Fruit fly (Drosophila melanogaster): ENCODE results near the gene CG13375.
A peak's percentile ranks its signal among the peaks of the same experiment; 100 is the strongest.

CG13375 gene

dm6 chrX:338123-338527 lies 43.4 kb upstream of the CG13375 start (continued):
- TF ChIP-seq ro (GFP tag; IDR thresholded peaks at IDR 0.05): no peak
- TF ChIP-seq Ets97D (GFP tag; optimal IDR thresholded peaks at IDR 0.05): no peak
- peak; percentile 90 for TF ChIP-seq CG17829 (tag; optimal IDR thresholded peaks at IDR 0.05)
- TF ChIP-seq sens-2 (GFP tag; IDR thresholded peaks at IDR 0.05): no peak
- TF ChIP-seq CG34376 (GFP tag; optimal IDR thresholded peaks at IDR 0.05): no peak
- peak; percentile 71 for TF ChIP-seq tgo (GFP tag; IDR thresholded peaks at IDR 0.05)
- TF ChIP-seq Bteb2 (GFP tag; optimal IDR thresholded peaks at IDR 0.05): no peak
- TF ChIP-seq CG11696 (GFP tag; IDR thresholded peaks at IDR 0.05): peak; percentile 75
- no peak for TF ChIP-seq ab (GFP tag; optimal IDR thresholded peaks at IDR 0.05)
- TF ChIP-seq Dp (GFP tag; optimal IDR thresholded peaks at IDR 0.05): no peak
- peak; percentile 57 for TF ChIP-seq slbo (GFP tag; IDR thresholded peaks at IDR 0.05)
- peak; percentile 46 for TF ChIP-seq Xbp1 (GFP tag; optimal IDR thresholded peaks at IDR 0.05)
- TF ChIP-seq ash1 (GFP tag; optimal IDR thresholded peaks at IDR 0.05): no peak
- peak; percentile 77 for TF ChIP-seq nerfin-1 (tag; optimal IDR thresholded peaks at IDR 0.05)
- TF ChIP-seq Fer1 (GFP tag; optimal IDR thresholded peaks at IDR 0.05): peak; percentile 83
- peak; percentile 71 for TF ChIP-seq CG18619 (GFP tag; optimal IDR thresholded peaks at IDR 0.05)
- peak; percentile 30; the same call in 1 of the 3 replicates for TF ChIP-seq CG14050 (GFP tag; IDR thresholded peaks at IDR 0.05)
- peak; percentile 74 for TF ChIP-seq CG12659 (GFP tag; optimal IDR thresholded peaks at IDR 0.05)
- peak; percentile 90 for TF ChIP-seq Sox100B (GFP tag; optimal IDR thresholded peaks at IDR 0.05)
- peak in 1 of 2 experiments; percentile 36 for TF ChIP-seq Pdp1 (GFP tag; optimal IDR thresholded peaks at IDR 0.05)
- TF ChIP-seq lola (GFP tag; optimal IDR thresholded peaks at IDR 0.05): peak in 1 of 3 experiments; percentile 76
- peak; percentile 63 for TF ChIP-seq CG33557 (GFP tag; optimal IDR thresholded peaks at IDR 0.05)
- TF ChIP-seq ERR (GFP tag; optimal IDR thresholded peaks at IDR 0.05): no peak
- TF ChIP-seq CG14014 (GFP tag; IDR thresholded peaks at IDR 0.05): peak; percentile 48; the same call in 1 of the 2 replicates
- no peak for TF ChIP-seq yki (optimal IDR thresholded peaks at IDR 0.05)
- TF ChIP-seq so (GFP tag; IDR thresholded peaks at IDR 0.05): 0 out of 3 replicates have a peak, but pooled peaks have one; percentile 54
- TF ChIP-seq Doc2 (GFP tag; IDR thresholded peaks at IDR 0.05): no peak
- TF ChIP-seq maf-S (GFP tag; optimal IDR thresholded peaks at IDR 0.05): no peak
- peak; percentile 57 for TF ChIP-seq Med (GFP tag)
- peak; percentile 66 for TF ChIP-seq CG6683 (GFP tag; optimal IDR thresholded peaks at IDR 0.05)
- TF ChIP-seq scrt (GFP tag; optimal IDR thresholded peaks at IDR 0.05): peak; percentile 59
- peak; percentile 84 for TF ChIP-seq vvl (GFP tag; IDR thresholded peaks at IDR 0.05)
- no peak for TF ChIP-seq eyg (GFP tag; optimal IDR thresholded peaks at IDR 0.05)
- TF ChIP-seq Dek (tag; optimal IDR thresholded peaks at IDR 0.05): peak; percentile 76
- TF ChIP-seq jumu (GFP tag; optimal IDR thresholded peaks at IDR 0.05): no peak
- 0 out of 2 replicates have a peak, but pooled peaks have one; percentile 20 for TF ChIP-seq al (GFP tag; IDR thresholded peaks at IDR 0.05)
- peak; percentile 90 for TF ChIP-seq dmrt99B (tag; optimal IDR thresholded peaks at IDR 0.05)
- peak; percentile 59 for TF ChIP-seq CG2875 (GFP tag; optimal IDR thresholded peaks at IDR 0.05)
- TF ChIP-seq Optix (GFP tag; IDR thresholded peaks at IDR 0.05): no peak
- TF ChIP-seq Xrp1 (GFP tag; IDR thresholded peaks at IDR 0.05): peak; percentile 74
- no peak for TF ChIP-seq pita (GFP tag; optimal IDR thresholded peaks at IDR 0.05)
- no peak for TF ChIP-seq Lhr (GFP tag; optimal IDR thresholded peaks at IDR 0.05)
- no peak for TF ChIP-seq emc (GFP tag; optimal IDR thresholded peaks at IDR 0.05)
- peak; percentile 79 for TF ChIP-seq Oli (tag; optimal IDR thresholded peaks at IDR 0.05)
- TF ChIP-seq CG12219 (GFP tag; optimal IDR thresholded peaks at IDR 0.05): peak; percentile 3
- no peak for TF ChIP-seq MTF-1 (GFP tag; optimal IDR thresholded peaks at IDR 0.05; ENCODE audit: borderline replicate concordance)
- TF ChIP-seq stc (GFP tag; IDR thresholded peaks at IDR 0.05): peak; percentile 75
- 0 out of 3 replicates have a peak, but pooled peaks have one; percentile 12 for TF ChIP-seq jigr1 (GFP tag; IDR thresholded peaks at IDR 0.05)
- peak; percentile 72 for TF ChIP-seq Deaf1 (tag; optimal IDR thresholded peaks at IDR 0.05)
- TF ChIP-seq ssp (GFP tag; IDR thresholded peaks at IDR 0.05): peak; percentile 56
- TF ChIP-seq Fer3 (tag; optimal IDR thresholded peaks at IDR 0.05): peak; percentile 72
